Worm (Caenorhabditis elegans) whole organism, midembryonic: ENCODE data around the gene Y49F6B.8.

Experiments
- T22C8.4 ChIP-seq: fragments of 200-800 bp; sonication (Bioruptor generic); IDR thresholded peaks from 2 replicates; pipeline ENCODE4 v1.3.6; 2022; ENCODE audit warnings: missing genetic modification characterization, missing compliant biosample characterization
- cog-1 ChIP-seq: sonication (generic microtip); optimal IDR thresholded peaks from 2 replicates; lab custom pipeline; 2016; ENCODE audit warnings: missing genetic modification characterization, missing compliant biosample characterization
- flt-1 ChIP-seq: fragments of 200-800 bp; sonication (Bioruptor generic); IDR thresholded peaks from 2 replicates; pipeline ENCODE4 v1.3.6; 2022; ENCODE audit warnings: missing genetic modification characterization, missing compliant biosample characterization
- klf-2 ChIP-seq: fragments of 200-800 bp; sonication (Bioruptor generic); conservative IDR thresholded peaks from 2 replicates; pipeline ENCODE4 v1.3.6; 2022; ENCODE audit warnings: missing genetic modification reagents, missing genetic modification characterization, missing compliant biosample characterization
- med-1 ChIP-seq: sonication (generic microtip); optimal IDR thresholded peaks from 2 replicates; lab custom pipeline; 2017; ENCODE audit warnings: missing genetic modification characterization, mild to moderate bottlenecking, missing compliant biosample characterization, antibody characterized with exemption, missing genetic modification reagents; ENCODE audit not compliant: insufficient read depth
- ref-1 ChIP-seq: fragments of 200-800 bp; sonication (Bioruptor generic); conservative IDR thresholded peaks from 2 replicates; pipeline ENCODE4 v1.3.6; 2022; ENCODE audit warnings: missing genetic modification reagents, missing genetic modification characterization, missing compliant biosample characterization
- tab-1 ChIP-seq: fragments of 200-800 bp; sonication (Bioruptor generic); IDR thresholded peaks from 2 replicates; pipeline ENCODE4 v1.3.6; 2022; ENCODE audit warnings: missing genetic modification characterization, missing compliant biosample characterization
- ztf-29 ChIP-seq: fragments of 200-800 bp; sonication (Bioruptor generic); IDR thresholded peaks from 2 replicates; pipeline ENCODE4 v1.3.6; 2022; ENCODE audit warnings: missing genetic modification reagents, missing genetic modification characterization, missing compliant biosample characterization

DNA sequence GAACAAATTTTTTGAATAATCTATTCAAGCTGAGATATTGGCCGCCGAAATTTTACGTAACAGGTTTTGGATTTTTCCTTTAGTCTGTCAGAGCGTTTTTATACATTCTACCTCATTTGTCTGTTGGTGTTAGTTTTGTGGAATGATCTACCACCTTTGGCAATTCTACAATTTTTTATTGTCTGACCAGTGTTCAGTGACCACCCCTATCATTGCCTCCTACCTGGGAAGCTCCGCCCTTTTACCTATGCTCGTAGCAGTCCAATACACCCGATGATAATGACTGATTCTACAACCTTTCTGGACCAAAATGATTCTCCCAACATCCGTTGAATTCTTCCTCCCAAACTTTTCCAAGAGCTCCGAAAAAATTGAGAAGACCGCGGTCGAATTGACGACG lies 7.7 kb downstream of the Y49F6B.8 start, which contains the start of gene sdz-32:
- no peak for TF ChIP-seq flt-1 (GFP tag; lab: Robert Waterston, UW)
- TF ChIP-seq ztf-29 (GFP tag; lab: Robert Waterston, UW), result no peak
- TF ChIP-seq klf-2, result no peak
- TF ChIP-seq med-1 (GFP tag; lab: Kevin White, UChicago), result no peak
- TF ChIP-seq ref-1 (GFP tag; lab: Robert Waterston, UW), result no peak
- no peak for TF ChIP-seq cog-1 (tag; lab: Kevin White, UChicago)
- TF ChIP-seq T22C8.4 (GFP tag; lab: Robert Waterston, UW), result no peak
- no peak for TF ChIP-seq tab-1 (GFP tag; lab: Robert Waterston, UW)
